Worm (Caenorhabditis elegans) whole organism, midembryonic: ENCODE measurements around the gene cri-3.

Source experiments
- T22C8.4 ChIP-seq: fragments of 200-800 bp; sonication (Bioruptor generic); IDR thresholded peaks from 2 replicates; pipeline ENCODE4 v1.3.6; 2022; ENCODE audit warnings: missing genetic modification characterization, missing compliant biosample characterization
- flt-1 ChIP-seq: fragments of 200-800 bp; sonication (Bioruptor generic); IDR thresholded peaks from 2 replicates; pipeline ENCODE4 v1.3.6; 2022; ENCODE audit warnings: missing genetic modification characterization, missing compliant biosample characterization
- med-1 ChIP-seq: sonication (generic microtip); optimal IDR thresholded peaks from 2 replicates; lab custom pipeline; 2017; ENCODE audit warnings: missing genetic modification characterization, mild to moderate bottlenecking, missing compliant biosample characterization, antibody characterized with exemption, missing genetic modification reagents; ENCODE audit not compliant: insufficient read depth
- ztf-23 ChIP-seq: fragments of 200-800 bp; sonication (Bioruptor generic); IDR thresholded peaks from 2 replicates; pipeline ENCODE4 v1.3.6; 2022; ENCODE audit warnings: missing genetic modification reagents, missing genetic modification characterization, missing compliant biosample characterization

DNA sequence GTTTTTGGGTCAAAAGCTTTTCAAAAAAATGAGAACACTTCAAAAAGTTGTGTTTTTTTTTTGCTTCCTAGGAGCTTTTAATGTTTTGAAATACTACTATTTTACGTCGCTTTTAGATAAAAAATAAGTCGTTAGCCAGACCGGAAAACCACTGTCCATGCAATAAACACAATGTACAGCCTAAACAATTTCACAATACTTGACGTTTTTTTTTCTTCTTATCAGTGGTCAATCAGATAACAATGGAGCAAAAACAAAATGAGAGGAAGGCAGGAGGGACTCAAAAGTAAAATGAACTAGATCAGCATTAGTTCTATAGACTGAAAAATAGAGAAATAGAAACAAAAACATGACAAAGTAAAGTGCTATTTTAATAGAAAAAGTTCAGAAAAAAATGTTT is 25.4 kb upstream of the cri-3 start:
- TF ChIP-seq flt-1 (GFP tag; lab: Robert Waterston, UW): no peak
- no peak for TF ChIP-seq T22C8.4 (GFP tag; lab: Robert Waterston, UW)
- TF ChIP-seq med-1 (GFP tag; lab: Kevin White, UChicago): no peak
- TF ChIP-seq ztf-23 (GFP tag; lab: Robert Waterston, UW): no peak
